Worm (Caenorhabditis elegans): Measurements from ENCODE around the gene vab-15.

Gene vab-15

DNA sequence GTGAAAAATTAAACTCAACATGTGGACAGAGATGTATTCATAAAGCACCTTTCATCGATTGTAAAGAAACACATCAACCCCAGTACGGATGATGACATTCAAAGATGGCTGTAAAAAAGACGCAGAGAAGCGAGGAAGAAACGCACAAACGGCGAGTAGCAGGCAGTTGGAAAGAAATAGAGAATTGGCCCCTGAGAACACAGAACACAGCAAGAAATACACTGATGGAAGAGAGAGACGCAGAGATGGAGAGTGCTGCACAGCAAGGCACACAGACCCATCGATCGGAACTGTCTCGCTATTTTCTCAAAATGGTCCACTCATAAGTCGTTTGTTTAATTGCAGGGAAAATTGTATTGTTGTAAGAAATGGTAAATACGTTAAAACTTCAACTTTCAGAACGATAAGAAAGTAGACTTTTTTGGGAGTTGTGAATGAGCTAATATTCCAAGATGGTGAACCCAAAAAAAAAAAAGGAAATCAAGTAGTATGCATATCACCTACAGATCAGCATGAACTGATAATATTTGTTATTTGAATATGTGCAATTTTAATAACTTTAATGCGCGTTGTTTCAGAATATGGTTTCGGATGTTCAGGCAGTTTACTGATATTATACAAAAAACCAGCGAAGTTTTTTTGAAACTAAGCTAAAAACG lies 24.3 kb upstream of the vab-15 start:
- TF ChIP-seq jun-1 (tag; optimal IDR thresholded peaks at IDR 0.05) (peak; percentile 77), lin-39 (tag; optimal IDR thresholded peaks at IDR 0.05) (peak; percentile 52), mml-1 (tag; optimal IDR thresholded peaks at IDR 0.05) (no peak), nhr-76 (tag; optimal IDR thresholded peaks at IDR 0.05) (no peak), nfya-1 (tag; optimal IDR thresholded peaks at IDR 0.05; ENCODE audit: insufficient read depth) (peak; percentile 70), ZK546.5 (tag; optimal IDR thresholded peaks at IDR 0.05) (no peak), ceh-28 (tag; optimal IDR thresholded peaks at IDR 0.05) (peak; percentile 60), egl-5 (tag; optimal IDR thresholded peaks at IDR 0.05) (peak; percentile 73), skn-1 (tag; optimal IDR thresholded peaks at IDR 0.05) (peak; percentile 95), hmg-11 (tag; optimal IDR thresholded peaks at IDR 0.05) (peak; percentile 90), nhr-11 (tag; optimal IDR thresholded peaks at IDR 0.05) (no peak), nhr-23 (tag; optimal IDR thresholded peaks at IDR 0.05) (peak; percentile 50), elt-2 (tag; optimal IDR thresholded peaks at IDR 0.05) (peak; percentile 69), nhr-25 (tag; optimal IDR thresholded peaks at IDR 0.05) (peak; percentile 70), pqm-1 (tag; optimal IDR thresholded peaks at IDR 0.05) (peak; percentile 55)

DNA sequence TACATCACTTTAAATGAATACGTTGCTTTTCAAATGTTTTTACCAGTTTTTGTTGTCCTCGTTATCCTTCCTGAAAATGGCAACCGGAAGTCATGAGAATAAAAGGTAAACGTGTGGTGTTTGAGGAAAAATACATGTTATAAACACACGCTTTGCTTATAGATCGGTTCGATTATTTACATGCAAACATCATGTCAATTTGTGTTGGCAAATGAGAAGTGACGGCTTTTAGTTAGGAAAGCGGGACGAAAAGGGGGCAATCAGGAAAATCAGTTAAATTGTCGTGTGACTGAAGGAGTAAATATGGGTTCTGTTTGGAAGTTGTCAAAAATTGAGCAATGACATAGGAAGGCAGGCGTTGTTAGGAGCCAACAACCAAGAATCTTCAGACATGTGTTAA lies 15.9 kb upstream of the vab-15 start, which contains the start of gene rrc-1:
TSS of gene rrc-1 (minus strand) at position 74 of the 400 bp plus-strand sequence.
- TF ChIP-seq unc-62 (GFP tag; optimal IDR thresholded peaks at IDR 0.05) (no peak), pqm-1 (tag; optimal IDR thresholded peaks at IDR 0.05) (no peak), fkh-2 (tag; optimal IDR thresholded peaks at IDR 0.05) (no peak), jun-1 (tag; optimal IDR thresholded peaks at IDR 0.05) (no peak), fkh-10 (GFP tag; optimal IDR thresholded peaks at IDR 0.05) (no peak), nhr-23 (tag; optimal IDR thresholded peaks at IDR 0.05) (no peak), zag-1 (tag; optimal IDR thresholded peaks at IDR 0.05) (no peak)

DNA sequence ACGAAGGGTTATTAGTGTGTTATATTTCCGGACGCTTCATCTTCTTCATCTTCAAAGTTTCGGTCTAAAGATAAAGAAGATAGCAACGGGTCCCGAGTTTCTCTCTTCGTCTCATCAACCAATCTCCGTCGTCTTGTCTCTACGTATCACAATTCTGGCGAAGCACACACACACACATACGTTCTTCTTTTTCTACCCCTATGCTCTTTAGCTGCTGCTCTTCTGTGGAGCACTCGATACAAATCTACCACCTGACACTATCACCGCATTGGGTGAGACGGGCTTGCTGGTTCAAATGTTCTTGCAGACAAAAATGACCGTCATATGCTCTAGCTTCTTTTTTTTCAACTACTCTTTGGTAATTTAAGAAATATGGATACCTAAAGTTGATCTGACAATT lies 14.7 kb upstream of the vab-15 start:
- TF ChIP-seq nfya-1 (tag; optimal IDR thresholded peaks at IDR 0.05; ENCODE audit: insufficient read depth) (peak; percentile 32), fkh-10 (GFP tag; optimal IDR thresholded peaks at IDR 0.05) (no peak), unc-39 (tag; optimal IDR thresholded peaks at IDR 0.05) (no peak)

DNA sequence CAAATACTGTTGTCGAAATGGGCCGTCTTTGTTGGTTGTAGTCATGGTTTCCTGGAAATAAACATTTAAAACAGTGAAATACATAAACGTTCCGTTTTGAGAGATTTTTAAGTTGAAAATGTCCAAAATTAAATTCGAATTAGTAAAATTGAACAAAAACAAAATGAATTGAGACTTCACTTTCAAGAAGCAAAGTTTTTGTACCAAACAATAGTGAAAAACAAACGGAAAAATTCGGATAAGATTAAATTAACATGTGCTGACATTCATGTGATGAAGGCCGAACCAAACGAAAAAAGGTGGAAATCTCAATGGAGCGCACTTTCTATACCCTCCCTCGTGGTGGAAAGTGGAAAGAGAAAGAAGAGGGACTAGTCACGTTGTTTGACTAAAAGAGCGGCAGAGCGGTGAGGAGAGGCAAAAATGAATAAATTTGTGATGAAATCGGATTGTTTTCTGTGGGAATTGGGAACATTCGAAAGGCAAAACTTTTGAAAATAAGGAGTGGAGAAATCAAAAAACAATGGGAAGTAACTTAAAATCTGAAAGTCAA lies 9.0 kb upstream of the vab-15 start, which contains the start of gene ipla-2:
TSS of gene ipla-2 (minus strand) at position 51 of the 553 bp plus-strand sequence.
- TF ChIP-seq egl-27 (tag; optimal IDR thresholded peaks at IDR 0.05), result no peak
- no peak for TF ChIP-seq nhr-237 (tag; optimal IDR thresholded peaks at IDR 0.05)
- TF ChIP-seq aly-2 (tag; optimal IDR thresholded peaks at IDR 0.05), result no peak
- peak; percentile 74 for TF ChIP-seq fkh-10 (GFP tag; optimal IDR thresholded peaks at IDR 0.05)
- no peak for TF ChIP-seq elt-3 (tag; optimal IDR thresholded peaks at IDR 0.05)
- TF ChIP-seq mdl-1 (tag; optimal IDR thresholded peaks at IDR 0.05), result peak; percentile 23
- no peak for TF ChIP-seq nhr-23 (tag; optimal IDR thresholded peaks at IDR 0.05)
- peak; percentile 75 for TF ChIP-seq lin-15B (tag; optimal IDR thresholded peaks at IDR 0.05)
- no peak for TF ChIP-seq sea-2 (GFP tag; optimal IDR thresholded peaks at IDR 0.05)
- TF ChIP-seq jun-1 (tag; optimal IDR thresholded peaks at IDR 0.05), result peak; percentile 39
- no peak for TF ChIP-seq daf-12 (tag; optimal IDR thresholded peaks at IDR 0.05)
- TF ChIP-seq snpc-4 (tag; optimal IDR thresholded peaks at IDR 0.05), result peak; percentile 68
- TF ChIP-seq ceh-9 (tag; optimal IDR thresholded peaks at IDR 0.05), result no peak
- TF ChIP-seq ztf-11 (tag; optimal IDR thresholded peaks at IDR 0.05), result no peak
- TF ChIP-seq hmg-11 (tag; optimal IDR thresholded peaks at IDR 0.05), result peak; percentile 56
- TF ChIP-seq pha-4 (tag; optimal IDR thresholded peaks at IDR 0.05), result peak; percentile 71
- no peak for TF ChIP-seq unc-62 (GFP tag; optimal IDR thresholded peaks at IDR 0.05)
- peak; percentile 47 for TF ChIP-seq lin-39 (tag; optimal IDR thresholded peaks at IDR 0.05)
- no peak for TF ChIP-seq ceh-82 (tag; optimal IDR thresholded peaks at IDR 0.05)
- TF ChIP-seq ceh-16 (tag; optimal IDR thresholded peaks at IDR 0.05), result no peak
- no peak for TF ChIP-seq zag-1 (tag; optimal IDR thresholded peaks at IDR 0.05)
- no peak for TF ChIP-seq eor-1 (tag; optimal IDR thresholded peaks at IDR 0.05)
- TF ChIP-seq elt-2 (tag; optimal IDR thresholded peaks at IDR 0.05), result peak; percentile 41
- TF ChIP-seq ceh-28 (tag; optimal IDR thresholded peaks at IDR 0.05), result no peak
- no peak for TF ChIP-seq nhr-28 (tag; optimal IDR thresholded peaks at IDR 0.05)
- no peak for TF ChIP-seq nhr-12 (tag; optimal IDR thresholded peaks at IDR 0.05)
- TF ChIP-seq nhr-77 (tag; optimal IDR thresholded peaks at IDR 0.05), result no peak
- no peak for TF ChIP-seq nhr-67 (tag; optimal IDR thresholded peaks at IDR 0.05)
- TF ChIP-seq nhr-76 (tag; optimal IDR thresholded peaks at IDR 0.05), result no peak
- no peak for TF ChIP-seq nhr-11 (tag; optimal IDR thresholded peaks at IDR 0.05)
- no peak for TF ChIP-seq R02D3.7 (tag; optimal IDR thresholded peaks at IDR 0.05)
- peak; percentile 51 for TF ChIP-seq skn-1 (tag; optimal IDR thresholded peaks at IDR 0.05)
- no peak for TF ChIP-seq mml-1 (tag; optimal IDR thresholded peaks at IDR 0.05)
- TF ChIP-seq elt-1 (tag; optimal IDR thresholded peaks at IDR 0.05), result no peak
- peak; percentile 45 for TF ChIP-seq ama-1 (optimal IDR thresholded peaks at IDR 0.05)
- TF ChIP-seq ztf-4 (tag; optimal IDR thresholded peaks at IDR 0.05), result no peak
- TF ChIP-seq nfya-1 (tag; optimal IDR thresholded peaks at IDR 0.05; ENCODE audit: insufficient read depth), result peak; percentile 75
- TF ChIP-seq lsy-12 (tag; optimal IDR thresholded peaks at IDR 0.05), result no peak
- TF ChIP-seq nhr-25 (tag; optimal IDR thresholded peaks at IDR 0.05), result peak; percentile 66
- no peak for TF ChIP-seq ZK546.5 (tag; optimal IDR thresholded peaks at IDR 0.05)
- TF ChIP-seq pqm-1 (tag; optimal IDR thresholded peaks at IDR 0.05), result peak; percentile 46
